Worm (Caenorhabditis elegans) whole organism, mixed stage, embryonic: ENCODE data around the gene pfd-4.

Experiments used
- blmp-1 ChIP-seq: fragments of 150-350 bp; optimal IDR thresholded peaks from 2 replicates; lab custom pipeline; 2014; ENCODE audit warnings: missing biosample characterization, missing genetic modification characterization
- ces-1 ChIP-seq: fragments of 150-350 bp; optimal IDR thresholded peaks from 2 replicates; lab custom pipeline; 2014; ENCODE audit warnings: missing biosample characterization, missing genetic modification reagents, missing genetic modification characterization
- flh-1 ChIP-seq: fragments of 200-800 bp; sonication (Bioruptor generic); optimal IDR thresholded peaks from 2 replicates; lab custom pipeline; 2018; ENCODE audit warnings: mild to moderate bottlenecking, missing genetic modification characterization, moderate library complexity, missing compliant biosample characterization
- lsy-2 ChIP-seq: fragments of 150-350 bp; optimal IDR thresholded peaks from 2 replicates; lab custom pipeline; 2014; ENCODE audit warnings: missing biosample characterization, missing genetic modification characterization
- nhr-12 ChIP-seq: fragments of 150-350 bp; optimal IDR thresholded peaks from 2 replicates; lab custom pipeline; 2014; ENCODE audit warnings: missing biosample characterization, missing genetic modification characterization
- nhr-237 ChIP-seq: fragments of 150-350 bp; optimal IDR thresholded peaks from 2 replicates; lab custom pipeline; 2014; ENCODE audit warnings: missing biosample characterization, missing genetic modification characterization
- nhr-28 ChIP-seq: fragments of 150-350 bp; optimal IDR thresholded peaks from 2 replicates; lab custom pipeline; 2014; ENCODE audit warnings: missing biosample characterization, missing genetic modification characterization
- nhr-76 ChIP-seq: sonication (generic microtip); optimal IDR thresholded peaks from 2 replicates; lab custom pipeline; 2017; ENCODE audit warnings: missing biosample characterization, missing genetic modification characterization
- pha-4 ChIP-seq: fragments of 150-350 bp; optimal IDR thresholded peaks from 2 replicates; lab custom pipeline; 2018; ENCODE audit warnings: missing biosample characterization, missing genetic modification reagents, missing genetic modification characterization
- ztf-11 ChIP-seq: fragments of 150-350 bp; optimal IDR thresholded peaks from 2 replicates; lab custom pipeline; 2014; ENCODE audit warnings: missing biosample characterization, missing genetic modification characterization

DNA sequence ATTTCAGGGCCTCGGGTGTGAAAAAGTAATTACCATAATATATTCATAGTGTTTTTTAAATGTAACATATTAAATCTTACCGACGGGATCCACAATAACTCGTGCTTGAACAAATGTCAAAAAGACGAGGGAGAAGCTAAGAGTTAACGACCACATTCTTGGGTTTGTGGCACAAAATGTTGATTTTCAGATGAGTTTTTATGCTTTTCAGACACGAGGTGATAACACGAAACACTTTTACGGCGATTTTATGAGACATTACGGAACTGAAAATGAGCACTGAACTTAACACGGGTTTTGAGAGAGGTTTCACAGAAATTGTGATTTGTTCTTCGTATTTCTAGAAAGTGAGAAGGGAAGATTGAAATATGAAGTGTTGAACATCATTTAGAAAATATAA is 8.5 kb upstream of the pfd-4 start, which contains the start of gene B0035.13:
- no peak for TF ChIP-seq nhr-76 (tag; lab: Kevin White, UChicago)
- TF ChIP-seq ztf-11 (tag; lab: Kevin White, UChicago), result no peak
- no peak for TF ChIP-seq blmp-1 (tag; lab: Kevin White, UChicago)
- TF ChIP-seq pha-4, result no peak
- TF ChIP-seq nhr-28 (tag; lab: Kevin White, UChicago), result no peak
- no peak for TF ChIP-seq nhr-12 (tag; lab: Kevin White, UChicago)
- no peak for TF ChIP-seq nhr-237 (tag; lab: Kevin White, UChicago)
- TF ChIP-seq lsy-2, result no peak
- no peak for TF ChIP-seq ces-1
- no peak for TF ChIP-seq flh-1 (GFP tag; lab: Kevin White, UChicago)
